Fruit fly (Drosophila melanogaster) whole organism, embryonic: Measurements from ENCODE around the gene CG43407.
A peak's percentile ranks its signal among the peaks of the same experiment; 100 is the strongest.

ENCODE experiments used
- Atf-2 ChIP-seq: fragments of 200-800 bp; sonication (Bioruptor generic); optimal IDR thresholded peaks from 2 replicates; lab custom pipeline; 2016; ENCODE audit warnings: missing biosample characterization, missing genetic modification characterization
- Awh ChIP-seq: fragments of 200-800 bp; sonication (Bioruptor generic); IDR thresholded peaks from 2 replicates; pipeline ENCODE4, ENCODE4 v1.3.6; 2022; ENCODE audit warnings: missing biosample characterization, missing genetic modification characterization
- Bteb2 ChIP-seq: fragments of 200-800 bp; sonication (Bioruptor generic); optimal IDR thresholded peaks from 2 replicates; lab custom pipeline; 2016; ENCODE audit warnings: missing biosample characterization, missing genetic modification characterization
- CG10274 ChIP-seq: fragments of 200-800 bp; sonication (Bioruptor generic); optimal IDR thresholded peaks from 3 replicates; lab custom pipeline; 2017; ENCODE audit warnings: missing biosample characterization, mild to moderate bottlenecking, missing genetic modification characterization
- CG10979 ChIP-seq: fragments of 200-800 bp; sonication (Bioruptor generic); optimal IDR thresholded peaks from 2 replicates; lab custom pipeline; 2018; ENCODE audit warnings: missing biosample characterization, mild to moderate bottlenecking, missing genetic modification characterization, moderate library complexity
- CG12299 ChIP-seq: fragments of 200-800 bp; sonication (Bioruptor generic); optimal IDR thresholded peaks from 2 replicates; lab custom pipeline; 2018; ENCODE audit warnings: missing biosample characterization, mild to moderate bottlenecking, missing genetic modification characterization
- CG16863 ChIP-seq: fragments of 200-800 bp; sonication (Bioruptor generic); optimal IDR thresholded peaks from 3 replicates; lab custom pipeline; 2016; ENCODE audit warnings: missing biosample characterization, missing genetic modification characterization
- CG17802 ChIP-seq: fragments of 200-800 bp; sonication (Bioruptor generic); optimal IDR thresholded peaks from 2 replicates; lab custom pipeline; 2018; ENCODE audit warnings: missing biosample characterization, mild to moderate bottlenecking, missing genetic modification characterization, moderate library complexity
- CG18599 ChIP-seq: fragments of 200-800 bp; sonication (Bioruptor generic); optimal IDR thresholded peaks from 3 replicates; lab custom pipeline; 2017; ENCODE audit warnings: missing biosample characterization, missing genetic modification characterization, mild to moderate bottlenecking, moderate library complexity, missing genetic modification reagents
- CG2875 ChIP-seq: fragments of 200-800 bp; sonication (Bioruptor generic); optimal IDR thresholded peaks from 2 replicates; lab custom pipeline; 2017; ENCODE audit warnings: missing biosample characterization, mild to moderate bottlenecking, missing genetic modification characterization, missing genetic modification reagents
- CG3281 ChIP-seq: fragments of 200-800 bp; sonication (Bioruptor generic); optimal IDR thresholded peaks from 3 replicates; lab custom pipeline; 2017; ENCODE audit warnings: missing biosample characterization, mild to moderate bottlenecking, missing genetic modification characterization
- CG34422 ChIP-seq: fragments of 200-800 bp; sonication (Bioruptor generic); IDR thresholded peaks from 3 replicates; pipeline ENCODE4 v1.3.6; 2022; ENCODE audit warnings: missing biosample characterization, missing genetic modification characterization
- CG6175 ChIP-seq: fragments of 200-800 bp; sonication (Bioruptor generic); IDR thresholded peaks from 3 replicates; pipeline ENCODE4 v1.3.6; 2022; ENCODE audit warnings: missing biosample characterization, missing genetic modification characterization
- CG6654 ChIP-seq: fragments of 200-800 bp; sonication (Bioruptor generic); optimal IDR thresholded peaks from 2 replicates; lab custom pipeline; 2017; ENCODE audit warnings: missing biosample characterization, mild to moderate bottlenecking, missing genetic modification characterization
- CG9609 ChIP-seq: fragments of 200-800 bp; sonication (Bioruptor generic); optimal IDR thresholded peaks from 3 replicates; lab custom pipeline; 2016; ENCODE audit warnings: missing biosample characterization, missing genetic modification characterization
- Drgx ChIP-seq: fragments of 200-800 bp; sonication (Bioruptor generic); IDR thresholded peaks from 2 replicates; pipeline ENCODE4 v1.3.6; 2022; ENCODE audit warnings: missing biosample characterization, missing genetic modification characterization
- Ets65A ChIP-seq: fragments of 200-800 bp; sonication (Bioruptor generic); peaks from one replicate; lab custom pipeline; 2016; ENCODE audit warnings: missing biosample characterization, missing genetic modification characterization
- GATAe ChIP-seq: fragments of 200-800 bp; sonication (Bioruptor generic); conservative IDR thresholded peaks from 2 replicates; pipeline ENCODE4 v1.3.6; 2022; ENCODE audit warnings: missing biosample characterization, missing genetic modification characterization
- HLHmδ ChIP-seq: fragments of 200-800 bp; sonication (Bioruptor generic); optimal IDR thresholded peaks from 2 replicates; lab custom pipeline; 2018; ENCODE audit warnings: missing biosample characterization, mild to moderate bottlenecking, missing genetic modification characterization, moderate library complexity
- Hr39 ChIP-seq: fragments of >200 bp; optimal IDR thresholded peaks from 2 replicates; lab custom pipeline; 2017
- Lim3 ChIP-seq: fragments of 200-800 bp; sonication (Bioruptor generic); IDR thresholded peaks from 2 replicates; pipeline ENCODE4 v1.3.6; 2022; ENCODE audit warnings: missing biosample characterization, missing genetic modification characterization
- Mes4 ChIP-seq: fragments of 200-800 bp; sonication (Bioruptor generic); optimal IDR thresholded peaks from 2 replicates; lab custom pipeline; 2016; ENCODE audit warnings: missing biosample characterization, missing genetic modification characterization
- Nf-YC ChIP-seq: fragments of 200-800 bp; optimal IDR thresholded peaks from 3 replicates; lab custom pipeline; 2019; ENCODE audit warnings: missing biosample characterization, mild to moderate bottlenecking, missing genetic modification characterization, moderate library complexity
- Rfx ChIP-seq: fragments of 200-800 bp; sonication (Bioruptor generic); IDR thresholded peaks from 2 replicates; pipeline ENCODE4 v1.3.6; 2022; ENCODE audit warnings: missing biosample characterization, missing genetic modification characterization
- Sox102F ChIP-seq: fragments of 200-800 bp; sonication (Bioruptor generic); optimal IDR thresholded peaks from 2 replicates; lab custom pipeline; 2018; ENCODE audit warnings: missing biosample characterization, mild to moderate bottlenecking, missing genetic modification characterization, moderate library complexity
- Ssrp ChIP-seq: fragments of 200-800 bp; sonication (Bioruptor generic); optimal IDR thresholded peaks from 2 replicates; lab custom pipeline; 2018; ENCODE audit warnings: missing biosample characterization, mild to moderate bottlenecking, missing genetic modification characterization, moderate library complexity
- al ChIP-seq: fragments of 200-800 bp; sonication (Bioruptor generic); IDR thresholded peaks from 2 replicates; pipeline ENCODE4 v1.3.6; 2022; ENCODE audit warnings: missing biosample characterization, missing genetic modification characterization
- caup ChIP-seq: fragments of 200-800 bp; sonication (Bioruptor generic); optimal IDR thresholded peaks from 3 replicates; lab custom pipeline; 2017; ENCODE audit warnings: missing biosample characterization, mild to moderate bottlenecking, missing genetic modification characterization, moderate library complexity; ENCODE audit not compliant: severe bottlenecking
- cg ChIP-seq: fragments of 200-800 bp; sonication (Bioruptor generic); optimal IDR thresholded peaks from 3 replicates; lab custom pipeline; 2019; ENCODE audit warnings: missing biosample characterization, mild to moderate bottlenecking, missing genetic modification characterization, moderate library complexity
- cwo ChIP-seq: fragments of 200-800 bp; sonication (Bioruptor generic); optimal IDR thresholded peaks from 3 replicates; lab custom pipeline; 2017; ENCODE audit warnings: missing biosample characterization, missing genetic modification characterization, mild to moderate bottlenecking, moderate library complexity, missing genetic modification reagents
- dimm ChIP-seq: fragments of 200-800 bp; sonication (Bioruptor generic); IDR thresholded peaks from 2 replicates; pipeline ENCODE4 v1.3.6; 2022; ENCODE audit warnings: missing biosample characterization, missing genetic modification characterization
- en ChIP-seq: fragments of 200-800 bp; sonication (Bioruptor generic); optimal IDR thresholded peaks from 2 replicates; lab custom pipeline; 2016; ENCODE audit warnings: missing biosample characterization, missing genetic modification characterization
- gcm2 ChIP-seq: fragments of 200-800 bp; sonication (Bioruptor generic); optimal IDR thresholded peaks from 2 replicates; lab custom pipeline; 2016; ENCODE audit warnings: missing biosample characterization, missing genetic modification characterization
- gem ChIP-seq: fragments of 200-800 bp; sonication (Bioruptor generic); optimal IDR thresholded peaks from 2 replicates; lab custom pipeline; 2019; ENCODE audit warnings: missing biosample characterization, mild to moderate bottlenecking, missing genetic modification characterization, moderate library complexity
- grn ChIP-seq: fragments of 200-800 bp; sonication (Bioruptor generic); optimal IDR thresholded peaks from 3 replicates; lab custom pipeline; 2017; ENCODE audit warnings: missing biosample characterization, missing genetic modification characterization
- jumu ChIP-seq: fragments of 200-800 bp; sonication (Bioruptor generic); optimal IDR thresholded peaks from 3 replicates; lab custom pipeline; 2016; ENCODE audit warnings: missing biosample characterization, missing genetic modification characterization
- kay ChIP-seq: fragments of 200-800 bp; sonication (Bioruptor generic); optimal IDR thresholded peaks from 2 replicates; lab custom pipeline; 2016; ENCODE audit warnings: missing biosample characterization, missing genetic modification characterization
- knrl ChIP-seq: fragments of 200-800 bp; sonication (Bioruptor generic); IDR thresholded peaks from 3 replicates; pipeline ENCODE4 v1.3.6; 2022; ENCODE audit warnings: missing biosample characterization, missing genetic modification characterization; ENCODE audit not compliant: partially characterized antibody
- lov ChIP-seq, 2 experiments: fragments of 200-800 bp in 1 of 2; fragments of >200 bp in 1 of 2; sonication (Bioruptor generic) in 1 of 2; IDR thresholded peaks in 1 of 2; optimal IDR thresholded peaks in 1 of 2; 2 replicates in 1 of 2; 3 replicates in 1 of 2; pipeline versions ENCODE4 v1.3.6 to Lab custom; 2017 to 2022; ENCODE audit warnings: missing biosample characterization in 1 of 2, missing genetic modification characterization in 1 of 2
- luna ChIP-seq: fragments of 200-800 bp; sonication (Bioruptor generic); optimal IDR thresholded peaks from 2 replicates; lab custom pipeline; 2016; ENCODE audit warnings: missing biosample characterization, missing genetic modification characterization
- org-1 ChIP-seq: fragments of 200-800 bp; sonication (Bioruptor generic); optimal IDR thresholded peaks from 2 replicates; lab custom pipeline; 2017; ENCODE audit warnings: missing biosample characterization, missing genetic modification characterization
- sim ChIP-seq: fragments of 200-800 bp; sonication (Bioruptor generic); IDR thresholded peaks from 2 replicates; pipeline ENCODE4 v1.3.6; 2022; ENCODE audit warnings: missing biosample characterization, missing genetic modification characterization
- tgo ChIP-seq: fragments of 200-800 bp; sonication (Bioruptor generic); IDR thresholded peaks from 3 replicates; pipeline ENCODE4 v1.3.6; 2022; ENCODE audit warnings: missing biosample characterization, missing genetic modification characterization
- tna ChIP-seq: fragments of 200-800 bp; sonication (Bioruptor generic); IDR thresholded peaks from 2 replicates; pipeline ENCODE4 v1.3.6; 2022; ENCODE audit warnings: missing biosample characterization, missing genetic modification characterization; ENCODE audit not compliant: partially characterized antibody
- unpg ChIP-seq: fragments of 200-800 bp; sonication (Bioruptor generic); optimal IDR thresholded peaks from 3 replicates; lab custom pipeline; 2018; ENCODE audit warnings: missing biosample characterization, mild to moderate bottlenecking, missing genetic modification characterization, moderate library complexity
- usp ChIP-seq: fragments of >200 bp; optimal IDR thresholded peaks from 2 replicates; lab custom pipeline; 2017; ENCODE audit warnings: missing biosample characterization, missing genetic modification characterization
- vnd ChIP-seq: fragments of 200-800 bp; sonication (Bioruptor generic); IDR thresholded peaks from 3 replicates; pipeline ENCODE4 v1.3.6; 2022; ENCODE audit warnings: missing biosample characterization, missing genetic modification characterization; ENCODE audit not compliant: partially characterized antibody
- zen ChIP-seq: fragments of 200-800 bp; sonication (Bioruptor generic); optimal IDR thresholded peaks from 3 replicates; lab custom pipeline; 2018; ENCODE audit warnings: missing biosample characterization, mild to moderate bottlenecking, missing genetic modification characterization, moderate library complexity
- zfh1 ChIP-seq: fragments of 200-800 bp; sonication (Bioruptor generic); IDR thresholded peaks from 3 replicates; pipeline ENCODE4 v1.3.6; 2022; ENCODE audit warnings: missing biosample characterization, missing genetic modification characterization

Gene CG43407

dm6 chr3L:19045299-19046025, 7.7 kb downstream of the CG43407 start, which contains the start of gene nkd (continued):
- peak; percentile 79 for TF ChIP-seq zen
- TF ChIP-seq Drgx (GFP tag; lab: Robert Waterston, UW): peak; percentile 92
- TF ChIP-seq CG9609 (GFP tag; lab: Kevin White, UChicago): peak; percentile 34
- peak; percentile 80 for TF ChIP-seq cwo (GFP tag; lab: Kevin White, UChicago)
- TF ChIP-seq tgo: peak; percentile 91
- peak; percentile 73 for TF ChIP-seq CG16863 (GFP tag; lab: Kevin White, UChicago)
- peak; percentile 61 for TF ChIP-seq CG2875 (GFP tag; lab: Kevin White, UChicago)
- TF ChIP-seq caup (GFP tag; lab: Kevin White, UChicago): peak; percentile 66
- TF ChIP-seq Awh: peak; percentile 94
- TF ChIP-seq CG17802 (tag; lab: Kevin White, UChicago): peak; percentile 29
- TF ChIP-seq lov (optimal IDR thresholded peaks at IDR 0.05; lab: Kevin White, UChicago): no peak
- peak; percentile 91 for TF ChIP-seq lov (GFP tag; IDR thresholded peaks at IDR 0.05; lab: Robert Waterston, UW)
- TF ChIP-seq knrl (GFP tag; lab: Robert Waterston, UW): no peak; the same call in 2 of the 3 replicates
- TF ChIP-seq unpg (GFP tag; lab: Kevin White, UChicago): peak; percentile 93
- no peak for TF ChIP-seq CG6654 (GFP tag; lab: Kevin White, UChicago)
- peak; percentile 69 for TF ChIP-seq Atf-2 (GFP tag; lab: Kevin White, UChicago)
- TF ChIP-seq CG6175 (GFP tag; lab: Robert Waterston, UW): peak; percentile 51; the same call in 2 of the 3 replicates
- peak; percentile 65 for TF ChIP-seq Bteb2 (GFP tag; lab: Kevin White, UChicago)
- TF ChIP-seq org-1: peak; percentile 64
- TF ChIP-seq Sox102F: peak; percentile 91
- TF ChIP-seq CG18599 (GFP tag; lab: Kevin White, UChicago): peak; percentile 91
- TF ChIP-seq tna: no peak; the same call in 1 of the 2 replicates
- no peak for TF ChIP-seq luna (GFP tag; lab: Kevin White, UChicago)
- peak; percentile 96 for TF ChIP-seq gem (tag; lab: Kevin White, UChicago)
- TF ChIP-seq CG34422: peak; percentile 86
- peak; percentile 17 for TF ChIP-seq cg (GFP tag; lab: Kevin White, UChicago)
- TF ChIP-seq GATAe: peak; percentile 26; the same call in 1 of the 2 replicates
- TF ChIP-seq usp (GFP tag; lab: Kevin White, UChicago): no peak
- TF ChIP-seq Lim3 (GFP tag; lab: Robert Waterston, UW): no peak
- peak; percentile 81 for TF ChIP-seq Nf-YC (tag; lab: Kevin White, UChicago)
- TF ChIP-seq CG10979 (tag; lab: Kevin White, UChicago): peak; percentile 93
- no peak for TF ChIP-seq Hr39
- TF ChIP-seq grn (GFP tag; lab: Kevin White, UChicago): peak; percentile 76
- no peak for TF ChIP-seq CG10274 (GFP tag; lab: Kevin White, UChicago)
- TF ChIP-seq Rfx (GFP tag; lab: Robert Waterston, UW): peak; percentile 93
- TF ChIP-seq HLHmδ (GFP tag; lab: Kevin White, UChicago): peak; percentile 90
- peak; percentile 85 for TF ChIP-seq Ssrp (tag; lab: Kevin White, UChicago)
- peak; percentile 91 for TF ChIP-seq zfh1 (GFP tag; lab: Robert Waterston, UW)
- peak; percentile 82 for TF ChIP-seq dimm (GFP tag; lab: Robert Waterston, UW)
- TF ChIP-seq vnd (GFP tag; lab: Robert Waterston, UW): no peak
- peak; percentile 59 for TF ChIP-seq gcm2
- TF ChIP-seq CG12299 (tag; lab: Kevin White, UChicago): peak; percentile 91
- peak; percentile 90 for TF ChIP-seq Ets65A
- no peak for TF ChIP-seq jumu (GFP tag; lab: Kevin White, UChicago)
- TF ChIP-seq kay (GFP tag; lab: Kevin White, UChicago): peak; percentile 68
- no peak for TF ChIP-seq en
- TF ChIP-seq Mes4 (GFP tag; lab: Kevin White, UChicago): peak; percentile 54
- peak; percentile 78 for TF ChIP-seq al (GFP tag; lab: Robert Waterston, UW)
- 0 out of 2 replicates have a peak, but pooled peaks have one; percentile 70 for TF ChIP-seq sim (GFP tag; lab: Robert Waterston, UW)
- TF ChIP-seq CG3281 (GFP tag; lab: Kevin White, UChicago): peak; percentile 46
